Fruit fly (Drosophila melanogaster) whole organism, embryonic: ENCODE data around the gene Ppn.

Source experiments
- Awh ChIP-seq: fragments of 200-800 bp; sonication (Bioruptor generic); IDR thresholded peaks from 2 replicates; pipeline ENCODE4, ENCODE4 v1.3.6; 2022; ENCODE audit warnings: missing biosample characterization, missing genetic modification characterization
- CG11093 ChIP-seq: fragments of 200-800 bp; sonication (Bioruptor generic); IDR thresholded peaks from 3 replicates; pipeline ENCODE4 v1.3.6; 2022; ENCODE audit warnings: missing biosample characterization, missing genetic modification characterization
- CG11695 ChIP-seq: fragments of 200-800 bp; sonication (Bioruptor generic); IDR thresholded peaks from 3 replicates; pipeline ENCODE4 v1.3.6; 2022; ENCODE audit warnings: missing biosample characterization, missing genetic modification characterization
- CG12391 ChIP-seq: fragments of 200-800 bp; sonication (Bioruptor generic); optimal IDR thresholded peaks from 3 replicates; lab custom pipeline; 2018; ENCODE audit warnings: missing biosample characterization, mild to moderate bottlenecking, missing genetic modification characterization, moderate library complexity
- CG13894 ChIP-seq: fragments of 200-800 bp; sonication (Bioruptor generic); optimal IDR thresholded peaks from 3 replicates; lab custom pipeline; 2018; ENCODE audit warnings: missing biosample characterization, mild to moderate bottlenecking, missing genetic modification characterization, moderate library complexity
- CG17361 ChIP-seq: fragments of 200-800 bp; sonication (Bioruptor generic); IDR thresholded peaks from 3 replicates; pipeline ENCODE4 v1.3.6; 2022; ENCODE audit warnings: missing biosample characterization, missing genetic modification characterization
- CG1792 ChIP-seq: fragments of 200-800 bp; sonication (Bioruptor generic); optimal IDR thresholded peaks from 2 replicates; lab custom pipeline; 2016; ENCODE audit warnings: missing biosample characterization, missing genetic modification characterization
- CG18262 ChIP-seq: fragments of 200-800 bp; optimal IDR thresholded peaks from 3 replicates; lab custom pipeline; 2019; ENCODE audit warnings: missing biosample characterization, mild to moderate bottlenecking, missing genetic modification characterization, moderate library complexity
- CG18599 ChIP-seq: fragments of 200-800 bp; sonication (Bioruptor generic); optimal IDR thresholded peaks from 3 replicates; lab custom pipeline; 2017; ENCODE audit warnings: missing biosample characterization, missing genetic modification characterization, mild to moderate bottlenecking, moderate library complexity, missing genetic modification reagents
- CG2202 ChIP-seq: fragments of 200-800 bp; sonication (Bioruptor generic); optimal IDR thresholded peaks from 2 replicates; lab custom pipeline; 2018; ENCODE audit warnings: missing biosample characterization, mild to moderate bottlenecking, missing genetic modification characterization
- CG3838 ChIP-seq: fragments of 200-800 bp; sonication (Bioruptor generic); optimal IDR thresholded peaks from 3 replicates; lab custom pipeline; 2016; ENCODE audit warnings: missing biosample characterization, missing genetic modification characterization
- CG42726 ChIP-seq: fragments of 200-800 bp; sonication (Bioruptor generic); IDR thresholded peaks from 2 replicates; pipeline ENCODE4 v1.3.6; 2022; ENCODE audit warnings: missing biosample characterization, missing genetic modification characterization; ENCODE audit not compliant: partially characterized antibody
- CG4282 ChIP-seq: fragments of 200-800 bp; sonication (Bioruptor generic); optimal IDR thresholded peaks from 2 replicates; lab custom pipeline; 2016; ENCODE audit warnings: missing biosample characterization, missing genetic modification characterization
- CG4360 ChIP-seq: fragments of 200-800 bp; sonication (Bioruptor generic); IDR thresholded peaks from 2 replicates; pipeline ENCODE4 v1.3.6; 2022; ENCODE audit warnings: missing biosample characterization, missing genetic modification characterization
- CG5180 ChIP-seq: fragments of 200-800 bp; sonication (Bioruptor generic); optimal IDR thresholded peaks from 3 replicates; lab custom pipeline; 2017; ENCODE audit warnings: missing biosample characterization, missing genetic modification characterization, mild to moderate bottlenecking, moderate library complexity, missing genetic modification reagents
- CG6272 ChIP-seq: fragments of 200-800 bp; sonication (Bioruptor generic); IDR thresholded peaks from 2 replicates; pipeline ENCODE4 v1.3.6; 2022; ENCODE audit warnings: missing biosample characterization, missing genetic modification characterization
- CG6765 ChIP-seq: fragments of 200-800 bp; sonication (Bioruptor generic); optimal IDR thresholded peaks from 3 replicates; lab custom pipeline; 2017; ENCODE audit warnings: missing biosample characterization, mild to moderate bottlenecking, missing genetic modification characterization
- CG7556 ChIP-seq: fragments of 200-800 bp; sonication (Bioruptor generic); optimal IDR thresholded peaks from 2 replicates; lab custom pipeline; 2017; ENCODE audit warnings: missing biosample characterization, mild to moderate bottlenecking, missing genetic modification characterization
- CG7786 ChIP-seq: fragments of 200-800 bp; sonication (Bioruptor generic); optimal IDR thresholded peaks from 2 replicates; lab custom pipeline; 2016; ENCODE audit warnings: missing biosample characterization, missing genetic modification characterization
- CG8765 ChIP-seq: fragments of 200-800 bp; sonication (Bioruptor generic); IDR thresholded peaks from 2 replicates; pipeline ENCODE4 v1.3.6; 2022; ENCODE audit warnings: missing biosample characterization, missing genetic modification characterization
- D19A ChIP-seq: fragments of 200-800 bp; optimal IDR thresholded peaks from 3 replicates; lab custom pipeline; 2019; ENCODE audit warnings: missing biosample characterization, mild to moderate bottlenecking, missing genetic modification characterization, moderate library complexity
- Doc2 ChIP-seq: fragments of 200-800 bp; sonication (Bioruptor generic); IDR thresholded peaks from 2 replicates; pipeline ENCODE4 v1.3.6; 2022; ENCODE audit warnings: missing biosample characterization, missing genetic modification characterization
- Dp ChIP-seq: fragments of 200-800 bp; sonication (Bioruptor generic); optimal IDR thresholded peaks from 2 replicates; lab custom pipeline; 2018; ENCODE audit warnings: missing biosample characterization, mild to moderate bottlenecking, missing genetic modification characterization, moderate library complexity
- ERR ChIP-seq: fragments of 200-800 bp; sonication (Bioruptor generic); optimal IDR thresholded peaks from 2 replicates; lab custom pipeline; 2016; ENCODE audit warnings: missing biosample characterization, missing genetic modification characterization
- HLH54F ChIP-seq: fragments of 200-800 bp; sonication (Bioruptor generic); optimal IDR thresholded peaks from 3 replicates; lab custom pipeline; 2016; ENCODE audit warnings: missing biosample characterization, missing genetic modification characterization
- Lim3 ChIP-seq: fragments of 200-800 bp; sonication (Bioruptor generic); IDR thresholded peaks from 2 replicates; pipeline ENCODE4 v1.3.6; 2022; ENCODE audit warnings: missing biosample characterization, missing genetic modification characterization
- Nf-YC ChIP-seq: fragments of 200-800 bp; optimal IDR thresholded peaks from 3 replicates; lab custom pipeline; 2019; ENCODE audit warnings: missing biosample characterization, mild to moderate bottlenecking, missing genetic modification characterization, moderate library complexity
- Oli ChIP-seq: fragments of 200-800 bp; sonication (Bioruptor generic); optimal IDR thresholded peaks from 2 replicates; lab custom pipeline; 2018; ENCODE audit warnings: missing biosample characterization, mild to moderate bottlenecking, missing genetic modification characterization, moderate library complexity
- Ssrp ChIP-seq: fragments of 200-800 bp; sonication (Bioruptor generic); optimal IDR thresholded peaks from 2 replicates; lab custom pipeline; 2018; ENCODE audit warnings: missing biosample characterization, mild to moderate bottlenecking, missing genetic modification characterization, moderate library complexity
- az2 ChIP-seq: fragments of 200-800 bp; sonication (Bioruptor generic); optimal IDR thresholded peaks from 3 replicates; lab custom pipeline; 2016; ENCODE audit warnings: missing biosample characterization, missing genetic modification characterization
- bigmax ChIP-seq: fragments of 200-800 bp; sonication (Bioruptor generic); optimal IDR thresholded peaks from 2 replicates; lab custom pipeline; 2018; ENCODE audit warnings: missing biosample characterization, mild to moderate bottlenecking, missing genetic modification characterization
- br ChIP-seq: fragments of >200 bp; optimal IDR thresholded peaks from 2 replicates; lab custom pipeline; 2017
- cato ChIP-seq: fragments of 200-800 bp; sonication (Bioruptor generic); optimal IDR thresholded peaks from 2 replicates; lab custom pipeline; 2016; ENCODE audit warnings: missing biosample characterization, missing genetic modification characterization, borderline replicate concordance
- caup ChIP-seq: fragments of 200-800 bp; sonication (Bioruptor generic); optimal IDR thresholded peaks from 3 replicates; lab custom pipeline; 2017; ENCODE audit warnings: missing biosample characterization, mild to moderate bottlenecking, missing genetic modification characterization, moderate library complexity; ENCODE audit not compliant: severe bottlenecking
- crp ChIP-seq, 2 experiments: fragments of 200-800 bp; sonication (Bioruptor generic); optimal IDR thresholded peaks; 2 replicates in 1 of 2; 3 replicates in 1 of 2; lab custom pipeline; 2017; ENCODE audit warnings: missing biosample characterization in 2 of 2, missing genetic modification characterization in 2 of 2, mild to moderate bottlenecking in 1 of 2, moderate library complexity in 1 of 2
- fd64A ChIP-seq: fragments of 200-800 bp; sonication (Bioruptor generic); optimal IDR thresholded peaks from 3 replicates; lab custom pipeline; 2018; ENCODE audit warnings: missing biosample characterization, mild to moderate bottlenecking, missing genetic modification characterization
- gfzf ChIP-seq: fragments of 200-800 bp; sonication (Bioruptor generic); optimal IDR thresholded peaks from 2 replicates; lab custom pipeline; 2016; ENCODE audit warnings: missing biosample characterization, mild to moderate bottlenecking, missing genetic modification characterization, moderate library complexity
- her ChIP-seq: fragments of 200-800 bp; sonication (Bioruptor generic); optimal IDR thresholded peaks from 2 replicates; lab custom pipeline; 2016; ENCODE audit warnings: missing biosample characterization, missing genetic modification characterization
- kay ChIP-seq: fragments of 200-800 bp; sonication (Bioruptor generic); optimal IDR thresholded peaks from 2 replicates; lab custom pipeline; 2016; ENCODE audit warnings: missing biosample characterization, missing genetic modification characterization
- knrl ChIP-seq: fragments of 200-800 bp; sonication (Bioruptor generic); IDR thresholded peaks from 3 replicates; pipeline ENCODE4 v1.3.6; 2022; ENCODE audit warnings: missing biosample characterization, missing genetic modification characterization; ENCODE audit not compliant: partially characterized antibody
- odd ChIP-seq: fragments of 200-800 bp; sonication (Bioruptor generic); optimal IDR thresholded peaks from 2 replicates; lab custom pipeline; 2017; ENCODE audit warnings: missing biosample characterization, mild to moderate bottlenecking, missing genetic modification characterization
- onecut ChIP-seq: fragments of 200-800 bp; sonication (Bioruptor generic); IDR thresholded peaks from 2 replicates; pipeline ENCODE4 v1.3.6; 2022; ENCODE audit warnings: missing biosample characterization, missing genetic modification characterization
- pan ChIP-seq, 4 experiments: fragments of >200 bp in 3 of 4; fragments of 200-800 bp in 1 of 4; sonication (Bioruptor generic) in 1 of 4; optimal IDR thresholded peaks in 3 of 4; IDR thresholded peaks in 1 of 4; 2 replicates each; pipeline versions ENCODE4 v1.3.6 to Lab custom; 2017 to 2022; ENCODE audit warnings: missing biosample characterization in 2 of 4, missing genetic modification characterization in 2 of 4, mixed read lengths in 1 of 4
- prd ChIP-seq, 3 experiments: fragments of >200 bp in 2 of 3; fragments of 200-800 bp in 1 of 3; sonication (Bioruptor generic) in 1 of 3; optimal IDR thresholded peaks in 2 of 3; IDR thresholded peaks in 1 of 3; 2 replicates in 2 of 3; 3 replicates in 1 of 3; pipeline versions ENCODE4 v1.3.6 to Lab custom; 2017 to 2022; ENCODE audit warnings: missing biosample characterization in 1 of 3, missing genetic modification characterization in 1 of 3
- run ChIP-seq: fragments of 200-800 bp; sonication (Bioruptor generic); optimal IDR thresholded peaks from 3 replicates; lab custom pipeline; 2018; ENCODE audit warnings: missing biosample characterization, mild to moderate bottlenecking, missing genetic modification characterization
- sim ChIP-seq: fragments of 200-800 bp; sonication (Bioruptor generic); IDR thresholded peaks from 2 replicates; pipeline ENCODE4 v1.3.6; 2022; ENCODE audit warnings: missing biosample characterization, missing genetic modification characterization
- sna ChIP-seq: fragments of 200-800 bp; sonication (Bioruptor generic); IDR thresholded peaks from 2 replicates; pipeline ENCODE4 v1.3.6; 2022; ENCODE audit warnings: missing biosample characterization, missing genetic modification characterization; ENCODE audit not compliant: partially characterized antibody
- unpg ChIP-seq: fragments of 200-800 bp; sonication (Bioruptor generic); optimal IDR thresholded peaks from 3 replicates; lab custom pipeline; 2018; ENCODE audit warnings: missing biosample characterization, mild to moderate bottlenecking, missing genetic modification characterization, moderate library complexity
- usp ChIP-seq: fragments of >200 bp; optimal IDR thresholded peaks from 2 replicates; lab custom pipeline; 2017; ENCODE audit warnings: missing biosample characterization, missing genetic modification characterization
- zfh2 ChIP-seq: fragments of 200-800 bp; sonication (Bioruptor generic); optimal IDR thresholded peaks from 2 replicates; lab custom pipeline; 2016; ENCODE audit warnings: missing biosample characterization, missing genetic modification characterization

Ppn gene

DNA sequence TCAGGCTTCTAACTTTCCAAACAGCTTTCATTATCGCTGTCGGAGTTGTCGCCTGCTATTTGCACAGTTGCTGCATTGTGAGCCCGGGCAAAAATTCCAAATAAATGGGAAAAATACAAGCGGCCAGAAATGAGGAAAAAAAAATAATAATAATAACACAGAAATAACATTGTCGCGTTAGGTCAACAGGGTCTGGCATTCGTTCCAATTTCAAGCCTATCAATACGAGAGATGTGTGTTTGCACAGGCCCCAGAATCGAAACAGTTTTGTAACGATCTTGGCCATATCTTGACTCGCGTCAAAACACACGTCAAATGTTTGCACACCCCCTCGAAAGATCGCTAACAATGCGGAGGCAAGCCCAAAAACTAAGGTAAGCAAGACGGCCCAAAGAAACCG is 16.3 kb upstream of the Ppn start (continued):
- TF ChIP-seq CG4360 (no peak), CG6272 (GFP tag; lab: Robert Waterston, UW) (no peak), br (lab: Kevin White, UChicago) (no peak), Lim3 (GFP tag; lab: Robert Waterston, UW) (no peak), odd (GFP tag; lab: Kevin White, UChicago) (peak; percentile 50), CG11695 (GFP tag; lab: Robert Waterston, UW) (0 out of 3 replicates have a peak, but pooled peaks have one; percentile 47), prd (optimal IDR thresholded peaks at IDR 0.05; lab: Kevin White, UChicago) (no peak), prd (GFP tag; IDR thresholded peaks at IDR 0.05; lab: Robert Waterston, UW) (no peak), fd64A (no peak), gfzf (GFP tag; lab: Kevin White, UChicago) (no peak), CG17361 (GFP tag; lab: Robert Waterston, UW) (no peak), run (tag; lab: Kevin White, UChicago) (no peak), unpg (peak; percentile 12), CG6765 (no peak), her (GFP tag; lab: Kevin White, UChicago) (peak; percentile 5), CG2202 (tag; lab: Kevin White, UChicago) (peak; percentile 19), CG7786 (GFP tag; lab: Kevin White, UChicago) (no peak), sna (GFP tag; lab: Robert Waterston, UW) (no peak), zfh2 (GFP tag; lab: Kevin White, UChicago) (no peak), usp (GFP tag; lab: Kevin White, UChicago) (no peak), sim (GFP tag; lab: Robert Waterston, UW) (no peak), HLH54F (GFP tag; lab: Kevin White, UChicago) (no peak), Dp (no peak), CG11093 (peak; percentile 42; the same call in 1 of the 3 replicates), crp (GFP tag; optimal IDR thresholded peaks at IDR 0.05; lab: Kevin White, UChicago) (no peak), ERR (GFP tag; lab: Kevin White, UChicago) (peak; percentile 8), az2 (GFP tag; lab: Kevin White, UChicago) (no peak), Awh (GFP tag; lab: Robert Waterston, UW) (peak; percentile 52; the same call in 1 of the 2 replicates), cato (GFP tag; lab: Kevin White, UChicago) (no peak), Doc2 (GFP tag; lab: Robert Waterston, UW) (no peak), onecut (no peak; the same call in 1 of the 2 replicates), caup (GFP tag; lab: Kevin White, UChicago) (peak; percentile 61), CG13894 (tag; lab: Kevin White, UChicago) (peak; percentile 7), CG7556 (GFP tag; lab: Kevin White, UChicago) (peak; percentile 50), D19A (no peak), CG5180 (GFP tag; lab: Kevin White, UChicago) (no peak), CG8765 (GFP tag; lab: Robert Waterston, UW) (no peak), bigmax (GFP tag; lab: Kevin White, UChicago) (no peak), knrl (GFP tag; lab: Robert Waterston, UW) (no peak), CG4282 (GFP tag; lab: Kevin White, UChicago) (no peak), Oli (tag; lab: Kevin White, UChicago) (no peak), kay (GFP tag; lab: Kevin White, UChicago) (no peak), CG12391 (no peak), CG18599 (GFP tag; lab: Kevin White, UChicago) (peak; percentile 71), CG3838 (GFP tag; lab: Kevin White, UChicago) (no peak), CG42726 (no peak), CG18262 (tag; lab: Kevin White, UChicago) (no peak), Ssrp (no peak), CG1792 (GFP tag; lab: Kevin White, UChicago) (no peak), pan (optimal IDR thresholded peaks at IDR 0.05; lab: Kevin White, UChicago) (no peak), pan (GFP tag; optimal IDR thresholded peaks at IDR 0.05 in 1 of 2, IDR thresholded peaks at IDR 0.05 in 1 of 2) (peak in 1 of 2 experiments; percentile 28), Nf-YC (tag; lab: Kevin White, UChicago) (no peak)
